Worm (Caenorhabditis elegans): ENCODE results near the gene D1079.1.

- TF ChIP-seq unc-62 (GFP tag; optimal IDR thresholded peaks at IDR 0.05 in 1 of 2): peak in 1 of 2 experiments; percentile 48
- TF ChIP-seq unc-62 (tag; optimal IDR thresholded peaks at IDR 0.05): no peak
- no peak for TF ChIP-seq tra-1 (GFP tag; IDR thresholded peaks at IDR 0.05)
- no peak for TF ChIP-seq zip-11 (GFP tag; IDR thresholded peaks at IDR 0.05)
- no peak for TF ChIP-seq dve-1 (tag; optimal IDR thresholded peaks at IDR 0.05; ENCODE audit: insufficient read depth)
- no peak for TF ChIP-seq lin-13 (GFP tag; optimal IDR thresholded peaks at IDR 0.05)
- TF ChIP-seq mep-1 (tag; optimal IDR thresholded peaks at IDR 0.05): no peak
- no peak for TF ChIP-seq ceh-44 (GFP tag; IDR thresholded peaks at IDR 0.05)
- TF ChIP-seq aly-2 (tag; optimal IDR thresholded peaks at IDR 0.05): no peak
- no peak for TF ChIP-seq ces-1 (GFP tag; optimal IDR thresholded peaks at IDR 0.05)
These were observed 31.0 kb upstream of the D1079.1 start, which contains the start of gene R160.14 for ce11 chrX:4371988-4372387.
